Fruit fly (Drosophila melanogaster) whole organism, wandering third instar larva: ENCODE results near the gene CG12236.

ENCODE experiments used
- Abd-B ChIP-seq: fragments of >200 bp; optimal IDR thresholded peaks from 2 replicates; lab custom pipeline; 2017; ENCODE audit warnings: missing biosample characterization, missing genetic modification characterization
- CG32264 ChIP-seq: fragments of 200-800 bp; sonication (Bioruptor generic); optimal IDR thresholded peaks from 2 replicates; lab custom pipeline; 2016; ENCODE audit warnings: missing biosample characterization, missing genetic modification characterization
- CG9705 ChIP-seq: fragments of 200-800 bp; sonication (Bioruptor generic); optimal IDR thresholded peaks from 2 replicates; lab custom pipeline; 2018; ENCODE audit warnings: missing biosample characterization, mild to moderate bottlenecking, missing genetic modification characterization
- CrebA ChIP-seq: fragments of 200-800 bp; sonication (Bioruptor generic); optimal IDR thresholded peaks from 2 replicates; lab custom pipeline; 2016; ENCODE audit warnings: missing biosample characterization, mild to moderate bottlenecking, missing genetic modification characterization, borderline replicate concordance
- Dfd ChIP-seq: fragments of >200 bp; optimal IDR thresholded peaks from 2 replicates; lab custom pipeline; 2017; ENCODE audit warnings: missing biosample characterization, missing genetic modification characterization
- Dif ChIP-seq: fragments of 200-275, 200-300 bp; sonication (Bioruptor generic); optimal IDR thresholded peaks from 2 replicates; lab custom pipeline; 2018; ENCODE audit warnings: missing biosample characterization, missing genetic modification characterization; ENCODE audit not compliant: partially characterized antibody
- GATAd ChIP-seq: sonication (Bioruptor generic); optimal IDR thresholded peaks from 2 replicates; lab custom pipeline; 2016; ENCODE audit warnings: missing biosample characterization, missing genetic modification characterization
- HLH106 ChIP-seq: fragments of 200-800 bp; optimal IDR thresholded peaks from 3 replicates; lab custom pipeline; 2019; ENCODE audit warnings: missing biosample characterization, mild to moderate bottlenecking, missing genetic modification characterization, moderate library complexity
- Hnf4 ChIP-seq: fragments of 200-800 bp; sonication (Bioruptor generic); optimal IDR thresholded peaks from 2 replicates; lab custom pipeline; 2016; ENCODE audit warnings: missing biosample characterization, mild to moderate bottlenecking, missing genetic modification characterization
- Hr78 ChIP-seq: fragments of >200 bp; optimal IDR thresholded peaks from 2 replicates; lab custom pipeline; 2017; ENCODE audit warnings: missing biosample characterization, missing genetic modification characterization
- Hr83 ChIP-seq: fragments of 200-300 bp; sonication (Bioruptor generic); optimal IDR thresholded peaks from 2 replicates; lab custom pipeline; 2016; ENCODE audit warnings: missing biosample characterization, mild to moderate bottlenecking, missing genetic modification characterization, moderate library complexity; ENCODE audit not compliant: poor library complexity, severe bottlenecking
- Jra ChIP-seq: sonication (Bioruptor generic); optimal IDR thresholded peaks from 2 replicates; lab custom pipeline; 2016; ENCODE audit warnings: missing biosample characterization, missing genetic modification characterization
- Mio ChIP-seq: sonication (Bioruptor generic); optimal IDR thresholded peaks from 2 replicates; lab custom pipeline; 2016; ENCODE audit warnings: missing biosample characterization, missing genetic modification characterization
- Myc ChIP-seq: fragments of >200 bp; optimal IDR thresholded peaks from 2 replicates; lab custom pipeline; 2017
- N ChIP-seq: fragments of >200 bp; optimal IDR thresholded peaks from 2 replicates; lab custom pipeline; 2018; ENCODE audit warnings: missing biosample characterization, missing external identifiers, missing genetic modification characterization
- OdsH ChIP-seq: fragments of 200-800 bp; sonication (Bioruptor generic); optimal IDR thresholded peaks from 2 replicates; lab custom pipeline; 2016; ENCODE audit warnings: missing biosample characterization, mild to moderate bottlenecking, missing genetic modification characterization
- Rel ChIP-seq, 2 experiments: fragments of 200-800 bp; sonication (Bioruptor generic) in 1 of 2; optimal IDR thresholded peaks; 2 replicates in 1 of 2; 3 replicates in 1 of 2; lab custom pipeline; 2016 to 2019; ENCODE audit warnings: mild to moderate bottlenecking in 2 of 2, missing biosample characterization in 2 of 2, missing genetic modification characterization in 2 of 2, moderate library complexity in 1 of 2
- Sp1 ChIP-seq: fragments of 200-800 bp; sonication (Bioruptor generic); optimal IDR thresholded peaks from 3 replicates; lab custom pipeline; 2019; ENCODE audit warnings: missing biosample characterization, mild to moderate bottlenecking, missing genetic modification characterization, moderate library complexity
- Vsx2 ChIP-seq: fragments of 200-300, 225-300 bp; sonication (Bioruptor generic); optimal IDR thresholded peaks from 2 replicates; lab custom pipeline; 2018; ENCODE audit warnings: missing biosample characterization, missing genetic modification characterization; ENCODE audit not compliant: partially characterized antibody
- br ChIP-seq: fragments of 200-800 bp; sonication (Bioruptor generic); optimal IDR thresholded peaks from 2 replicates; lab custom pipeline; 2016; ENCODE audit warnings: missing biosample characterization, missing genetic modification characterization
- brk ChIP-seq: fragments of 200-800 bp; sonication (Bioruptor generic); optimal IDR thresholded peaks from 2 replicates; lab custom pipeline; 2016; ENCODE audit warnings: missing biosample characterization, mild to moderate bottlenecking, missing genetic modification characterization
- dl ChIP-seq, 2 experiments: fragments of 175-275, 200-275 bp in 1 of 2; fragments of 200-275 bp in 1 of 2; sonication (Bioruptor generic); optimal IDR thresholded peaks; lab custom pipeline; 2018; ENCODE audit warnings: mild to moderate bottlenecking in 2 of 2, missing biosample characterization in 2 of 2, missing genetic modification characterization in 2 of 2, moderate library complexity in 2 of 2; ENCODE audit not compliant: partially characterized antibody in 2 of 2, insufficient read depth in 1 of 2
- dmrt93B ChIP-seq: fragments of 200-800 bp; sonication (Bioruptor generic); optimal IDR thresholded peaks from 2 replicates; lab custom pipeline; 2018; ENCODE audit warnings: missing biosample characterization, mild to moderate bottlenecking, missing genetic modification characterization
- dsf ChIP-seq: sonication (Bioruptor generic); optimal IDR thresholded peaks from 2 replicates; lab custom pipeline; 2016; ENCODE audit warnings: missing biosample characterization, missing genetic modification characterization, borderline replicate concordance
- ey ChIP-seq: fragments of 200-800 bp; sonication (Bioruptor generic); optimal IDR thresholded peaks from 2 replicates; lab custom pipeline; 2016; ENCODE audit warnings: missing biosample characterization, missing genetic modification characterization
- foxo ChIP-seq, 2 experiments: fragments of 200-800 bp; sonication (Bioruptor generic); optimal IDR thresholded peaks; 2 replicates in 1 of 2; 3 replicates in 1 of 2; lab custom pipeline; 2016 to 2017; ENCODE audit warnings: missing biosample characterization in 2 of 2, missing genetic modification characterization in 2 of 2
- fru ChIP-seq: fragments of 200-800 bp; sonication (Bioruptor generic); optimal IDR thresholded peaks from 3 replicates; lab custom pipeline; 2016; ENCODE audit warnings: missing biosample characterization, mild to moderate bottlenecking, missing genetic modification characterization
- h ChIP-seq: fragments of 200-800 bp; sonication (Bioruptor generic); optimal IDR thresholded peaks from 3 replicates; lab custom pipeline; 2016; ENCODE audit warnings: missing biosample characterization, mild to moderate bottlenecking, missing genetic modification characterization
- jim ChIP-seq: fragments of 175-275, 200-325 bp; sonication (Bioruptor generic); optimal IDR thresholded peaks from 2 replicates; lab custom pipeline; 2016; ENCODE audit warnings: missing biosample characterization, mild to moderate bottlenecking, missing genetic modification characterization
- lola ChIP-seq: fragments of >200 bp; optimal IDR thresholded peaks from 2 replicates; lab custom pipeline; 2017; ENCODE audit warnings: missing biosample characterization, missing genetic modification characterization
- pan ChIP-seq: fragments of >200 bp; optimal IDR thresholded peaks from 2 replicates; lab custom pipeline; 2017
- psq ChIP-seq: fragments of 200-800 bp; sonication (Bioruptor generic); optimal IDR thresholded peaks from 3 replicates; lab custom pipeline; 2017; ENCODE audit warnings: missing biosample characterization, mild to moderate bottlenecking, missing genetic modification characterization, moderate library complexity
- rgr ChIP-seq: fragments of 200-800 bp; sonication (Bioruptor generic); optimal IDR thresholded peaks from 3 replicates; lab custom pipeline; 2016; ENCODE audit warnings: missing biosample characterization, mild to moderate bottlenecking, missing genetic modification characterization
- sage ChIP-seq: fragments of 200-800 bp; sonication (Bioruptor generic); optimal IDR thresholded peaks from 2 replicates; lab custom pipeline; 2016; ENCODE audit warnings: missing biosample characterization, mild to moderate bottlenecking, missing genetic modification characterization
- sv ChIP-seq: fragments of 200-800 bp; sonication (Bioruptor generic); optimal IDR thresholded peaks from 3 replicates; lab custom pipeline; 2016; ENCODE audit warnings: missing biosample characterization, missing genetic modification characterization
- tai ChIP-seq: sonication (Bioruptor generic); optimal IDR thresholded peaks from 2 replicates; lab custom pipeline; 2016; ENCODE audit warnings: missing biosample characterization, missing genetic modification characterization
- usp ChIP-seq: fragments of >200 bp; optimal IDR thresholded peaks from 2 replicates; lab custom pipeline; 2017; ENCODE audit warnings: missing biosample characterization, missing genetic modification characterization
- woc ChIP-seq: sonication (Bioruptor generic); optimal IDR thresholded peaks from 2 replicates; lab custom pipeline; 2016; ENCODE audit warnings: missing biosample characterization, mild to moderate bottlenecking, missing genetic modification characterization

Gene CG12236

DNA sequence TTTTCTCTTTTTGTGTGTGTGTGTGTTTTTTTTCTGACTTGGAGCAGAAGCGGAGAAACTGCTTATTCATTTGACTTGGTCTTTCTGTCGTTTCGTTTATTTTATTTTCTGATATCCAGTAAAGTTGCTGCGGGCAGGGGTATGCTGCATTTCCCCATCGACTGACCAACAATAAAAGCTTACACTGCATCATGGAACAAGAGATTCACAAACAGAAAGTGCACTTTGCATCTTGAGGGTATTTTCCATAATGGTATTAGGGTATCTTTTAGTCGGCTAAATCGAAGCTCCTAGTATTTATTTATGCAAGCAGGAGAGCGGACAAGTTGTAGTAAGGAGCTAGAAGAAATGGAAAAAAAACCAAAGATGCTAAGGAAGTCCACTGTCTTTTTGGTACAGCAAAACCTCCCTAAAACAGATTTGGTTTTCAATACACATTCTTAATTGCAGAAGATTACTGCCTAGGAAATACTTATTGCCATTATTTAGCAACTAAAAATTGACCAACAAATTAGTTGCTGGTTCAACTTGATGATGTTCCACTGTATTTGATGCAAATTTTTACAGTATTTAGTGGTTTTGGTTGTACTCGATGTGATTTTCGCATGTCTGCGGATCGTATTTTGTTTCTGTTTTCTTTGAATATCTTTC, 24.5 kb downstream of the CG12236 start:
- no peak for TF ChIP-seq usp
- no peak for TF ChIP-seq Dfd
- TF ChIP-seq Myc = no peak
- TF ChIP-seq rgr (GFP tag; lab: Kevin White, UChicago) = peak; percentile 47
- TF ChIP-seq Rel (GFP tag; optimal IDR thresholded peaks at IDR 0.05; lab: Kevin White, UChicago) = no peak
- no peak for TF ChIP-seq Rel (tag; optimal IDR thresholded peaks at IDR 0.05; lab: Kevin White, UChicago)
- peak; percentile 43 for TF ChIP-seq dmrt93B (GFP tag; lab: Kevin White, UChicago)
- peak; percentile 58 for TF ChIP-seq woc (GFP tag; lab: Kevin White, UChicago)
- peak; percentile 58 for TF ChIP-seq HLH106
- no peak for TF ChIP-seq sage
- no peak for TF ChIP-seq lola
- TF ChIP-seq Vsx2 (GFP tag; lab: Kevin White, UChicago) = no peak
- no peak for TF ChIP-seq Abd-B (GFP tag; lab: Kevin White, UChicago)
- peak; percentile 56 for TF ChIP-seq fru (GFP tag; lab: Kevin White, UChicago)
- peak; percentile 54 for TF ChIP-seq psq (GFP tag; lab: Kevin White, UChicago)
- TF ChIP-seq CG32264 = no peak
- TF ChIP-seq Dif = no peak
- no peak for TF ChIP-seq Hr78
- no peak for TF ChIP-seq brk
- TF ChIP-seq Mio (GFP tag; lab: Kevin White, UChicago) = no peak
- TF ChIP-seq N (GFP tag; lab: Kevin White, UChicago) = no peak
- peak in 1 of 2 experiments; percentile 65 for TF ChIP-seq foxo (GFP tag; optimal IDR thresholded peaks at IDR 0.05; lab: Kevin White, UChicago)
- TF ChIP-seq dl (GFP tag; optimal IDR thresholded peaks at IDR 0.05; lab: Kevin White, UChicago; ENCODE audit: insufficient read depth in 1 of 2, partially characterized antibody in 2 of 2) = no peak
- no peak for TF ChIP-seq jim
- TF ChIP-seq Hnf4 (GFP tag; lab: Kevin White, UChicago) = peak; percentile 37
- TF ChIP-seq GATAd = no peak
- no peak for TF ChIP-seq tai
- TF ChIP-seq h (GFP tag; lab: Kevin White, UChicago) = peak; percentile 56
- peak; percentile 42 for TF ChIP-seq CG9705
- no peak for TF ChIP-seq dsf (GFP tag; lab: Kevin White, UChicago)
- TF ChIP-seq OdsH (GFP tag; lab: Kevin White, UChicago) = peak; percentile 45
- no peak for TF ChIP-seq CrebA
- peak; percentile 67 for TF ChIP-seq ey (GFP tag; lab: Kevin White, UChicago)
- no peak for TF ChIP-seq Hr83
- no peak for TF ChIP-seq pan
- no peak for TF ChIP-seq Jra (GFP tag; lab: Kevin White, UChicago)
- peak; percentile 31 for TF ChIP-seq Sp1 (GFP tag; lab: Kevin White, UChicago)
- peak; percentile 51 for TF ChIP-seq br
- no peak for TF ChIP-seq sv (GFP tag; lab: Kevin White, UChicago)
- TF ChIP-seq, all 38 proteins: peak for 14

DNA sequence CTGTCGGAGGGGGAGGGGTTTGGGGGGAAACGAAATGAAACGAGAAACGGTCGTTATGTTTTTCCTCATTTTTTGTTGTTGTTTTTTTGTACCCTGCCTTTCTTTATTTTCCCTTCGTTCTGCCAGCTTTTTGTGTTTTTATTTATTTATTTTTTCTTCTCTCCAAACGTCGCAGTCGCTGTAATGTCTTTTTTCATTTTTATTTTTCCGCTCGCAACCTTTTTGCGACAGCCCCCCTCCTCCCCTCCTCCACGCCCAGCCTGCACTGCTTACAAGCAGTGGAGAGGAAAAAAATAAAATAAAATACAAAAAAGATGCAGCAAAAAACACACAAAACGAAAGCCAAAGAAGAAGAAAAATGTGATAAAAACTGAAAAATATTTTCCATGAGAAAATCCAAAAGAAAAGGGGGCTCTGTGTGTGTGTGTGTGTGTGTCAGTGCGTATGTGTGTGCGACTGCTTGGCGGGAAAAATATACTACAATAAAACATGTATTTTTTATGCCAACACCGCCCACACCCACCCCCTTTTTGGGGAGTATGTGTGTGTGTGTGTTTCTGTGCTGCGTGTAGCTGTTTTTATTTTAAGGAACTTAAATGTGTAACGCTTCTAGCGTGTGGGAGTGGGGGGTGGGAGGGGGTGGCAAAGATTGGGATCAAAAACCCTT, 27.3 kb downstream of the CG12236 start:
- TF ChIP-seq sage (no peak), dmrt93B (GFP tag; lab: Kevin White, UChicago) (no peak), Dfd (peak; percentile 59), Vsx2 (GFP tag; lab: Kevin White, UChicago) (no peak), Sp1 (GFP tag; lab: Kevin White, UChicago) (peak; percentile 63), jim (no peak), fru (GFP tag; lab: Kevin White, UChicago) (no peak), Myc (no peak), CG32264 (no peak), Hr78 (no peak), dl (GFP tag; optimal IDR thresholded peaks at IDR 0.05; lab: Kevin White, UChicago; ENCODE audit: insufficient read depth in 1 of 2, partially characterized antibody in 2 of 2) (no peak), OdsH (GFP tag; lab: Kevin White, UChicago) (no peak), Abd-B (GFP tag; lab: Kevin White, UChicago) (no peak), Mio (GFP tag; lab: Kevin White, UChicago) (no peak)
